Worm (Caenorhabditis elegans) whole organism, mixed stage, embryonic: ENCODE results near the gene srh-180.

Experiments
- bed-3 ChIP-seq: fragments of 200-800 bp; sonication (Bioruptor generic); optimal IDR thresholded peaks from 3 replicates; lab custom pipeline; 2018; ENCODE audit warnings: mild to moderate bottlenecking, missing genetic modification characterization, moderate library complexity, missing compliant biosample characterization
- blmp-1 ChIP-seq: fragments of 150-350 bp; optimal IDR thresholded peaks from 2 replicates; lab custom pipeline; 2014; ENCODE audit warnings: missing biosample characterization, missing genetic modification characterization
- ceh-39 ChIP-seq: fragments of 150-350 bp; optimal IDR thresholded peaks from 2 replicates; lab custom pipeline; 2014; ENCODE audit warnings: missing biosample characterization, missing genetic modification characterization
- ceh-43 ChIP-seq: fragments of 200-800 bp; sonication (Bioruptor generic); optimal IDR thresholded peaks from 2 replicates; lab custom pipeline; 2018; ENCODE audit warnings: mild to moderate bottlenecking, missing genetic modification characterization, moderate library complexity, missing compliant biosample characterization
- ceh-83 ChIP-seq: fragments of 200-800 bp; sonication (Bioruptor generic); optimal IDR thresholded peaks from 2 replicates; lab custom pipeline; 2018; ENCODE audit warnings: mild to moderate bottlenecking, missing genetic modification characterization, missing compliant biosample characterization
- cnd-1 ChIP-seq: fragments of 200-800 bp; sonication (Bioruptor generic); optimal IDR thresholded peaks from 2 replicates; lab custom pipeline; 2018; ENCODE audit warnings: mild to moderate bottlenecking, missing genetic modification characterization, missing compliant biosample characterization
- elt-1 ChIP-seq: sonication (generic microtip); optimal IDR thresholded peaks from 2 replicates; lab custom pipeline; 2017; ENCODE audit warnings: missing genetic modification characterization, mild to moderate bottlenecking, missing compliant biosample characterization, antibody characterized with exemption, moderate library complexity, borderline replicate concordance; ENCODE audit not compliant: insufficient read depth
- flh-1 ChIP-seq: fragments of 200-800 bp; sonication (Bioruptor generic); optimal IDR thresholded peaks from 2 replicates; lab custom pipeline; 2018; ENCODE audit warnings: mild to moderate bottlenecking, missing genetic modification characterization, moderate library complexity, missing compliant biosample characterization
- ham-2 ChIP-seq: fragments of 200-800 bp; sonication (Bioruptor generic); optimal IDR thresholded peaks from 2 replicates; lab custom pipeline; 2018; ENCODE audit warnings: mild to moderate bottlenecking, missing genetic modification characterization, missing compliant biosample characterization
- hlh-1 ChIP-seq: fragments of 150-350 bp; optimal IDR thresholded peaks from 2 replicates; lab custom pipeline; 2014; ENCODE audit warnings: missing biosample characterization, missing genetic modification reagents, missing genetic modification characterization
- lin-13 ChIP-seq: fragments of 150-350 bp; optimal IDR thresholded peaks from 2 replicates; lab custom pipeline; 2014; ENCODE audit warnings: missing biosample characterization, missing genetic modification characterization
- lsy-2 ChIP-seq: fragments of 150-350 bp; optimal IDR thresholded peaks from 2 replicates; lab custom pipeline; 2014; ENCODE audit warnings: missing biosample characterization, missing genetic modification characterization
- mab-5 ChIP-seq: fragments of 150-350 bp; optimal IDR thresholded peaks from 2 replicates; lab custom pipeline; 2014; ENCODE audit warnings: missing biosample characterization, missing genetic modification characterization
- mep-1 ChIP-seq: fragments of 150-350 bp; optimal IDR thresholded peaks from 2 replicates; lab custom pipeline; 2017; ENCODE audit warnings: missing biosample characterization, missing genetic modification reagents, missing genetic modification characterization, inconsistent platforms
- nhr-12 ChIP-seq: fragments of 150-350 bp; optimal IDR thresholded peaks from 2 replicates; lab custom pipeline; 2014; ENCODE audit warnings: missing biosample characterization, missing genetic modification characterization
- nhr-2 ChIP-seq: fragments of 150-350 bp; optimal IDR thresholded peaks from 2 replicates; lab custom pipeline; 2014; ENCODE audit warnings: missing biosample characterization, missing genetic modification characterization
- nhr-237 ChIP-seq: fragments of 150-350 bp; optimal IDR thresholded peaks from 2 replicates; lab custom pipeline; 2014; ENCODE audit warnings: missing biosample characterization, missing genetic modification characterization
- nhr-28 ChIP-seq: fragments of 150-350 bp; optimal IDR thresholded peaks from 2 replicates; lab custom pipeline; 2014; ENCODE audit warnings: missing biosample characterization, missing genetic modification characterization
- nhr-76 ChIP-seq: sonication (generic microtip); optimal IDR thresholded peaks from 2 replicates; lab custom pipeline; 2017; ENCODE audit warnings: missing biosample characterization, missing genetic modification characterization
- pha-4 ChIP-seq: fragments of 150-350 bp; optimal IDR thresholded peaks from 2 replicates; lab custom pipeline; 2018; ENCODE audit warnings: missing biosample characterization, missing genetic modification reagents, missing genetic modification characterization
- sem-2 ChIP-seq: fragments of 200-800 bp; sonication (Bioruptor generic); optimal IDR thresholded peaks from 2 replicates; lab custom pipeline; 2018; ENCODE audit warnings: mild to moderate bottlenecking, missing genetic modification characterization, missing compliant biosample characterization
- snpc-4 ChIP-seq: fragments of 150-350 bp; optimal IDR thresholded peaks from 2 replicates; lab custom pipeline; 2014; ENCODE audit warnings: missing biosample characterization, missing genetic modification characterization
- sptf-1 ChIP-seq: sonication (generic microtip); optimal IDR thresholded peaks from 2 replicates; lab custom pipeline; 2017; ENCODE audit warnings: mild to moderate bottlenecking, missing genetic modification characterization, moderate library complexity, missing compliant biosample characterization
- unc-120 ChIP-seq: sonication (generic microtip); optimal IDR thresholded peaks from 2 replicates; lab custom pipeline; 2017; ENCODE audit warnings: missing genetic modification characterization, missing compliant biosample characterization; ENCODE audit not compliant: poor library complexity, severe bottlenecking
- unc-39 ChIP-seq: fragments of 150-350 bp; optimal IDR thresholded peaks from 2 replicates; lab custom pipeline; 2014; ENCODE audit warnings: missing biosample characterization, missing genetic modification characterization
- unc-62 ChIP-seq: fragments of 150-350 bp; optimal IDR thresholded peaks from 2 replicates; lab custom pipeline; 2014; ENCODE audit warnings: missing biosample characterization, missing genetic modification reagents, missing genetic modification characterization
- zip-8 ChIP-seq: fragments of 150-350 bp; optimal IDR thresholded peaks from 2 replicates; lab custom pipeline; 2014; ENCODE audit warnings: missing biosample characterization, missing genetic modification characterization

The srh-180 gene

ce11 chrV:16361350-16361749, 44.0 kb downstream of the srh-180 start:
- TF ChIP-seq ceh-83 (GFP tag; lab: Kevin White, UChicago) (no peak), unc-120 (tag; lab: Kevin White, UChicago) (no peak), snpc-4 (tag; lab: Kevin White, UChicago) (no peak), elt-1 (tag; lab: Kevin White, UChicago) (no peak), nhr-28 (tag; lab: Kevin White, UChicago) (no peak), ceh-43 (GFP tag; lab: Kevin White, UChicago) (no peak), nhr-2 (no peak), zip-8 (tag; lab: Kevin White, UChicago) (no peak), nhr-12 (tag; lab: Kevin White, UChicago) (no peak)

ce11 chrV:16367575-16367974, 50.2 kb downstream of the srh-180 start, which contains the start of gene W08G11.3:
Gene W08G11.3, plus strand, starts transcription at chrV:16367681.
- TF ChIP-seq hlh-1: no peak
- no peak for TF ChIP-seq nhr-76 (tag; lab: Kevin White, UChicago)
- TF ChIP-seq sem-2 (GFP tag; lab: Kevin White, UChicago): no peak
- no peak for TF ChIP-seq ceh-39 (tag; lab: Kevin White, UChicago)
- no peak for TF ChIP-seq lsy-2 (tag; lab: Kevin White, UChicago)
- no peak for TF ChIP-seq cnd-1 (tag; lab: Kevin White, UChicago)
- no peak for TF ChIP-seq nhr-12 (tag; lab: Kevin White, UChicago)
- no peak for TF ChIP-seq ham-2 (GFP tag; lab: Kevin White, UChicago)
- TF ChIP-seq blmp-1 (tag; lab: Kevin White, UChicago): no peak
- no peak for TF ChIP-seq flh-1 (GFP tag; lab: Kevin White, UChicago)
- no peak for TF ChIP-seq elt-1 (tag; lab: Kevin White, UChicago)
- no peak for TF ChIP-seq ceh-43 (GFP tag; lab: Kevin White, UChicago)
- TF ChIP-seq sptf-1 (tag; lab: Kevin White, UChicago): no peak
- no peak for TF ChIP-seq mab-5 (tag; lab: Kevin White, UChicago)
- no peak for TF ChIP-seq pha-4 (tag; lab: Kevin White, UChicago)
- no peak for TF ChIP-seq snpc-4 (tag; lab: Kevin White, UChicago)

DNA sequence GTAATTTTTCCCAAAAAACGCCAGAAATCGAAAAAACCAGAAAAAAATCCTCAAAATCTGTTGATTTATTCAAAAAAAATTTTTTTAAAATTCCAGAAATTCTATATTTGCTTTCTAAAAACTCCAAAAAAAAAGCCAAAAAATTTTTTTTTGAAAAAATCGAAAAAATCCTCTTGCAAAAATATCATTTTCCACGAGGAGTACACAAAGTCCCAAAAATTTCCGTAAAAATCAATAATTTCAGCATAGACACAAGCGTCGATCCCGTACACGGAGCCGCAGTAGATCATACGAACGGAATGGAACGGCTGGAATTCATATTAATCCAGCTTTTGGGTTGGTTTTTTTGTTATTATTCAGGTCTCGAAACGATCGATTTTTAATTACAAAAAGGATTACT, 50.8 kb downstream of the srh-180 start:
- TF ChIP-seq hlh-1: no peak
- TF ChIP-seq bed-3: no peak
- no peak for TF ChIP-seq nhr-12 (tag; lab: Kevin White, UChicago)
- TF ChIP-seq unc-39: no peak
- TF ChIP-seq unc-62 (GFP tag; lab: Kevin White, UChicago): no peak
- TF ChIP-seq ceh-39 (tag; lab: Kevin White, UChicago): no peak
- no peak for TF ChIP-seq nhr-2
- TF ChIP-seq nhr-237 (tag; lab: Kevin White, UChicago): no peak
- TF ChIP-seq nhr-28 (tag; lab: Kevin White, UChicago): no peak
- TF ChIP-seq nhr-76 (tag; lab: Kevin White, UChicago): no peak
- TF ChIP-seq flh-1 (GFP tag; lab: Kevin White, UChicago): no peak
- TF ChIP-seq cnd-1 (tag; lab: Kevin White, UChicago): no peak
- TF ChIP-seq lsy-2 (tag; lab: Kevin White, UChicago): no peak
- no peak for TF ChIP-seq lin-13 (tag; lab: Kevin White, UChicago)
- no peak for TF ChIP-seq sem-2 (GFP tag; lab: Kevin White, UChicago)
- no peak for TF ChIP-seq elt-1 (tag; lab: Kevin White, UChicago)
- no peak for TF ChIP-seq sptf-1 (tag; lab: Kevin White, UChicago)
- no peak for TF ChIP-seq mep-1 (tag; lab: Kevin White, UChicago)
- TF ChIP-seq, all 35 proteins: peak for 0
